Worm (Caenorhabditis elegans) whole organism, midembryonic: ENCODE data around the gene C35B1.5.
"Not testable (repeated sequence)": the region's sequence is repeated elsewhere in the genome, so short reads cannot be mapped to it uniquely, and the experiment has no call there.

ENCODE experiments used
- T22C8.4 ChIP-seq: fragments of 200-800 bp; sonication (Bioruptor generic); IDR thresholded peaks from 2 replicates; pipeline ENCODE4 v1.3.6; 2022; ENCODE audit warnings: missing genetic modification characterization, missing compliant biosample characterization
- cog-1 ChIP-seq: sonication (generic microtip); optimal IDR thresholded peaks from 2 replicates; lab custom pipeline; 2016; ENCODE audit warnings: missing genetic modification characterization, missing compliant biosample characterization
- flt-1 ChIP-seq: fragments of 200-800 bp; sonication (Bioruptor generic); IDR thresholded peaks from 2 replicates; pipeline ENCODE4 v1.3.6; 2022; ENCODE audit warnings: missing genetic modification characterization, missing compliant biosample characterization
- klf-2 ChIP-seq: fragments of 200-800 bp; sonication (Bioruptor generic); conservative IDR thresholded peaks from 2 replicates; pipeline ENCODE4 v1.3.6; 2022; ENCODE audit warnings: missing genetic modification reagents, missing genetic modification characterization, missing compliant biosample characterization
- med-1 ChIP-seq: sonication (generic microtip); optimal IDR thresholded peaks from 2 replicates; lab custom pipeline; 2017; ENCODE audit warnings: missing genetic modification characterization, mild to moderate bottlenecking, missing compliant biosample characterization, antibody characterized with exemption, missing genetic modification reagents; ENCODE audit not compliant: insufficient read depth
- ref-1 ChIP-seq: fragments of 200-800 bp; sonication (Bioruptor generic); conservative IDR thresholded peaks from 2 replicates; pipeline ENCODE4 v1.3.6; 2022; ENCODE audit warnings: missing genetic modification reagents, missing genetic modification characterization, missing compliant biosample characterization
- tab-1 ChIP-seq: fragments of 200-800 bp; sonication (Bioruptor generic); IDR thresholded peaks from 2 replicates; pipeline ENCODE4 v1.3.6; 2022; ENCODE audit warnings: missing genetic modification characterization, missing compliant biosample characterization
- ztf-23 ChIP-seq: fragments of 200-800 bp; sonication (Bioruptor generic); IDR thresholded peaks from 2 replicates; pipeline ENCODE4 v1.3.6; 2022; ENCODE audit warnings: missing genetic modification reagents, missing genetic modification characterization, missing compliant biosample characterization
- ztf-29 ChIP-seq: fragments of 200-800 bp; sonication (Bioruptor generic); IDR thresholded peaks from 2 replicates; pipeline ENCODE4 v1.3.6; 2022; ENCODE audit warnings: missing genetic modification reagents, missing genetic modification characterization, missing compliant biosample characterization

Gene C35B1.5

ce11 chrIV:4084109-4084508 lies at the start of gene C35B1.5:
C35B1.5 (minus strand) TSS chrIV:4084209.
- TF ChIP-seq flt-1 (GFP tag; lab: Robert Waterston, UW) (no peak), T22C8.4 (no peak), med-1 (GFP tag; lab: Kevin White, UChicago) (no peak), ref-1 (no peak), tab-1 (GFP tag; lab: Robert Waterston, UW) (no peak), ztf-23 (GFP tag; lab: Robert Waterston, UW) (no peak), cog-1 (tag; lab: Kevin White, UChicago) (no peak), klf-2 (GFP tag; lab: Robert Waterston, UW) (no peak), ztf-29 (no peak)

- not testable (repeated sequence) for TF ChIP-seq med-1 (GFP tag; lab: Kevin White, UChicago); ztf-23 (GFP tag; lab: Robert Waterston, UW); tab-1 (GFP tag; lab: Robert Waterston, UW)
Observed at ce11 chrIV:4125657-4126056, 41.6 kb upstream of the C35B1.5 start, which contains the start of gene F49F1.7. F49F1.7 (minus strand) TSS chrIV:4125757.

ce11 chrIV:4123083-4123482 lies 39.1 kb upstream of the C35B1.5 start, which contains the start of gene mul-1:
mul-1 (minus strand) TSS chrIV:4123166.
- no peak for TF ChIP-seq ref-1
- no peak for TF ChIP-seq ztf-23 (GFP tag; lab: Robert Waterston, UW)
- no peak for TF ChIP-seq med-1 (GFP tag; lab: Kevin White, UChicago)
- no peak for TF ChIP-seq ztf-29
- no peak for TF ChIP-seq tab-1 (GFP tag; lab: Robert Waterston, UW)
- no peak for TF ChIP-seq cog-1 (tag; lab: Kevin White, UChicago)
- no peak for TF ChIP-seq flt-1 (GFP tag; lab: Robert Waterston, UW)
- no peak for TF ChIP-seq T22C8.4
- TF ChIP-seq klf-2 (GFP tag; lab: Robert Waterston, UW): no peak

ce11 chrIV:4121055-4121454 lies 37.0 kb upstream of the C35B1.5 start:
- no peak for TF ChIP-seq ztf-23 (GFP tag; lab: Robert Waterston, UW)
- TF ChIP-seq tab-1 (GFP tag; lab: Robert Waterston, UW): no peak
- no peak for TF ChIP-seq ztf-29
- no peak for TF ChIP-seq klf-2 (GFP tag; lab: Robert Waterston, UW)
- TF ChIP-seq ref-1: no peak
- TF ChIP-seq cog-1 (tag; lab: Kevin White, UChicago): no peak
- no peak for TF ChIP-seq med-1 (GFP tag; lab: Kevin White, UChicago)
- no peak for TF ChIP-seq flt-1 (GFP tag; lab: Robert Waterston, UW)
- no peak for TF ChIP-seq T22C8.4

- no peak for TF ChIP-seq flt-1 (GFP tag; lab: Robert Waterston, UW)
- no peak for TF ChIP-seq ztf-23 (GFP tag; lab: Robert Waterston, UW)
- TF ChIP-seq ztf-29: no peak
- TF ChIP-seq T22C8.4: no peak
- no peak for TF ChIP-seq klf-2 (GFP tag; lab: Robert Waterston, UW)
- no peak for TF ChIP-seq tab-1 (GFP tag; lab: Robert Waterston, UW)
- no peak for TF ChIP-seq med-1 (GFP tag; lab: Kevin White, UChicago)
- no peak for TF ChIP-seq cog-1 (tag; lab: Kevin White, UChicago)
- TF ChIP-seq ref-1: no peak
Observed at ce11 chrIV:4120263-4120662, 36.3 kb upstream of the C35B1.5 start, which contains the start of gene F49F1.5. F49F1.5 (minus strand) TSS chrIV:4120415.

- no peak for TF ChIP-seq klf-2 (GFP tag; lab: Robert Waterston, UW)
- no peak for TF ChIP-seq ztf-29
- no peak for TF ChIP-seq ztf-23 (GFP tag; lab: Robert Waterston, UW)
- TF ChIP-seq ref-1: no peak
Observed at ce11 chrIV:4117432-4117831, 33.4 kb upstream of the C35B1.5 start, which contains the start of gene drd-50. drd-50 (plus strand) TSS chrIV:4117732.

ce11 chrIV:4115634-4116033 lies 31.6 kb upstream of the C35B1.5 start, which contains the start of the genes F49F1.4 and F49F1.2:
F49F1.4 (minus strand) TSS chrIV:4115734.
F49F1.2 (plus strand) TSS chrIV:4115943.
- TF ChIP-seq cog-1 (tag; lab: Kevin White, UChicago) (no peak), ztf-29 (no peak), ztf-23 (GFP tag; lab: Robert Waterston, UW) (no peak), tab-1 (GFP tag; lab: Robert Waterston, UW) (no peak), flt-1 (GFP tag; lab: Robert Waterston, UW) (no peak), ref-1 (no peak), T22C8.4 (no peak), med-1 (GFP tag; lab: Kevin White, UChicago) (no peak), klf-2 (GFP tag; lab: Robert Waterston, UW) (no peak)

ce11 chrIV:4114526-4114925 lies 30.5 kb upstream of the C35B1.5 start, which contains the start of gene F49F1.15:
F49F1.15 (minus strand) TSS chrIV:4114626.
- TF ChIP-seq ztf-29 (no peak), klf-2 (GFP tag; lab: Robert Waterston, UW) (no peak), cog-1 (tag; lab: Kevin White, UChicago) (no peak), ref-1 (no peak), flt-1 (GFP tag; lab: Robert Waterston, UW) (no peak), T22C8.4 (no peak)

ce11 chrIV:4112387-4112786 lies 28.4 kb upstream of the C35B1.5 start, which contains the start of gene F49F1.14:
F49F1.14 (minus strand) TSS chrIV:4112487.
- TF ChIP-seq med-1 (GFP tag; lab: Kevin White, UChicago): no peak
- no peak for TF ChIP-seq klf-2 (GFP tag; lab: Robert Waterston, UW)
- TF ChIP-seq flt-1 (GFP tag; lab: Robert Waterston, UW): no peak
- no peak for TF ChIP-seq ztf-23 (GFP tag; lab: Robert Waterston, UW)
- TF ChIP-seq T22C8.4: no peak
- no peak for TF ChIP-seq ref-1
- TF ChIP-seq ztf-29: no peak
- TF ChIP-seq cog-1 (tag; lab: Kevin White, UChicago): no peak
- no peak for TF ChIP-seq tab-1 (GFP tag; lab: Robert Waterston, UW)

ce11 chrIV:4108767-4109166 lies 24.8 kb upstream of the C35B1.5 start, which contains the start of gene C35B1.7:
C35B1.7 (plus strand) TSS chrIV:4109067.
- TF ChIP-seq tab-1 (GFP tag; lab: Robert Waterston, UW) (no peak), flt-1 (GFP tag; lab: Robert Waterston, UW) (no peak), ref-1 (no peak), T22C8.4 (no peak), cog-1 (tag; lab: Kevin White, UChicago) (no peak), ztf-23 (GFP tag; lab: Robert Waterston, UW) (no peak)
